Fruit fly (Drosophila melanogaster): Measurements from ENCODE around the gene CG13843.

DNA sequence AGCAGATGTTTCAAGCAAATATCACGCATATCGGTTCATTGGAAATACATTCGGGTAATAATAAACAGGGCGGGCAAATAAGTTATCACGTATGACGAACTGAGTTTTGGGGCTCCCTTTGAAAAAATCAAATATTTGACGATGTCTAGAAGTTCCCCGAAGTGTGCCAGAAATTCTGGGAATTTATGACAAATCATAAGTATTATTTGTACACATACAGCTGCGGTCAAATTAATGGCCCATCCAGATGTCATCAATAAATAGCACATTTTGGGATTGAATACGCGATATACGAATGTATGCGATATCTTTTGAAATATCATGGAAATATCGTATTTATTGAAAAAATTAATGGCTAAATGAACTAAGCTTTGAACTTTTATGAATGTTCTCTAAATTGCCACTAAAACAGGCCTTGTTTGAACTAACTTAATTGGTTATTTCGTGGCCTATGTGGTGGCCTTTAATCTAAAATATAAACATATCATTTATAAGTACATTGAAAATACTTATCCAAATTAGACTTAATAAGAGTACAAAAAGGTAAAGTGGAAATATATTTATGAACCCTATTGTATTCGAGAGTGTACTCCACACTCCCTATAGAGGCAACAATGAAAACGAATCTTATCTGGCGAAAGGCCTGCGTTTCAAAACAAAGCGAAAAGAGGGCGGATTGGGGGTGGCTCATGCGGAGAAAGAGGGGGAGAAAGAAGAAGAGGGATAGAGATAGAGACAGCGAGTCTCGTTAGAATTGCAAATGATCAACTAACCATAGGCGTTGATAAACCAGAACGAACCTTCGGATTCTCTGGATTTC, 16.4 kb downstream of the CG13843 start:
- peak; percentile 31 for TF ChIP-seq CG14711 (tag; optimal IDR thresholded peaks at IDR 0.05)
- TF ChIP-seq Mnt (GFP tag; optimal IDR thresholded peaks at IDR 0.05), result no peak
- no peak for TF ChIP-seq CG12768 (GFP tag; optimal IDR thresholded peaks at IDR 0.05)
- no peak for TF ChIP-seq kay (GFP tag; ENCODE audit: borderline replicate concordance)
- no peak for TF ChIP-seq toe (GFP tag; optimal IDR thresholded peaks at IDR 0.05)
- TF ChIP-seq CG11617 (GFP tag; optimal IDR thresholded peaks at IDR 0.05), result no peak
- no peak for TF ChIP-seq Crg-1 (GFP tag; optimal IDR thresholded peaks at IDR 0.05)
- peak; percentile 19 for TF ChIP-seq CG7101 (tag; optimal IDR thresholded peaks at IDR 0.05)
- TF ChIP-seq Hr96 (GFP tag; optimal IDR thresholded peaks at IDR 0.05), result no peak
